Fruit fly (Drosophila melanogaster) whole organism, embryonic: ENCODE data around the gene CG12289.

Source experiments
- Abd-B ChIP-seq: fragments of 200-800 bp; sonication (Bioruptor generic); optimal IDR thresholded peaks from 2 replicates; lab custom pipeline; 2018; ENCODE audit warnings: missing biosample characterization, mild to moderate bottlenecking, missing genetic modification characterization, moderate library complexity
- Atf-2 ChIP-seq: fragments of 200-800 bp; sonication (Bioruptor generic); optimal IDR thresholded peaks from 2 replicates; lab custom pipeline; 2016; ENCODE audit warnings: missing biosample characterization, missing genetic modification characterization
- Atf6 ChIP-seq: fragments of 200-800 bp; sonication (Bioruptor generic); IDR thresholded peaks from 2 replicates; pipeline ENCODE4 v1.3.6; 2022; ENCODE audit warnings: missing biosample characterization, missing genetic modification characterization
- B-H1 ChIP-seq: fragments of 200-800 bp; sonication (Bioruptor generic); IDR thresholded peaks from 3 replicates; pipeline ENCODE4 v1.3.6; 2022; ENCODE audit warnings: missing biosample characterization, missing genetic modification characterization
- Blimp-1 ChIP-seq: fragments of 200-800 bp; sonication (Bioruptor generic); optimal IDR thresholded peaks from 3 replicates; lab custom pipeline; 2018; ENCODE audit warnings: missing biosample characterization, missing genetic modification characterization, mild to moderate bottlenecking, moderate library complexity, missing genetic modification reagents
- CG10462 ChIP-seq: fragments of 200-800 bp; sonication (Bioruptor generic); optimal IDR thresholded peaks from 2 replicates; lab custom pipeline; 2016; ENCODE audit warnings: missing biosample characterization, missing genetic modification characterization
- CG11085 ChIP-seq: fragments of 200-800 bp; sonication (Bioruptor generic); IDR thresholded peaks from 2 replicates; pipeline ENCODE4 v1.3.6; 2022; ENCODE audit warnings: missing biosample characterization, missing genetic modification characterization
- CG1233 ChIP-seq: fragments of 200-800 bp; sonication (Bioruptor generic); optimal IDR thresholded peaks from 4 replicates; lab custom pipeline; 2018; ENCODE audit warnings: missing biosample characterization, mild to moderate bottlenecking, missing genetic modification characterization
- CG13287 ChIP-seq: fragments of 200-800 bp; sonication (Bioruptor generic); IDR thresholded peaks from 2 replicates; pipeline ENCODE4 v1.3.6; 2022; ENCODE audit warnings: missing biosample characterization, missing genetic modification characterization; ENCODE audit not compliant: partially characterized antibody
- CG14050 ChIP-seq: fragments of 200-800 bp; sonication (Bioruptor generic); IDR thresholded peaks from 3 replicates; pipeline ENCODE4 v1.3.6; 2022; ENCODE audit warnings: missing biosample characterization, missing genetic modification characterization
- CG17186 ChIP-seq: fragments of 200-800 bp; sonication (Bioruptor generic); optimal IDR thresholded peaks from 3 replicates; lab custom pipeline; 2017; ENCODE audit warnings: missing biosample characterization, missing genetic modification reagents, missing genetic modification characterization
- CG18599 ChIP-seq: fragments of 200-800 bp; sonication (Bioruptor generic); optimal IDR thresholded peaks from 3 replicates; lab custom pipeline; 2017; ENCODE audit warnings: missing biosample characterization, missing genetic modification characterization, mild to moderate bottlenecking, moderate library complexity, missing genetic modification reagents
- CG2116 ChIP-seq: fragments of 200-800 bp; sonication (Bioruptor generic); optimal IDR thresholded peaks from 3 replicates; lab custom pipeline; 2018; ENCODE audit warnings: missing biosample characterization, mild to moderate bottlenecking, missing genetic modification characterization
- CG2120 ChIP-seq: fragments of 200-800 bp; sonication (Bioruptor generic); optimal IDR thresholded peaks from 3 replicates; lab custom pipeline; 2016; ENCODE audit warnings: missing biosample characterization, missing genetic modification characterization
- CG31224 ChIP-seq: fragments of 200-800 bp; sonication (Bioruptor generic); IDR thresholded peaks from 2 replicates; pipeline ENCODE4 v1.3.6; 2022; ENCODE audit warnings: missing biosample characterization, missing genetic modification characterization
- CG34422 ChIP-seq: fragments of 200-800 bp; sonication (Bioruptor generic); IDR thresholded peaks from 3 replicates; pipeline ENCODE4 v1.3.6; 2022; ENCODE audit warnings: missing biosample characterization, missing genetic modification characterization
- CG3847 ChIP-seq: fragments of 200-800 bp; sonication (Bioruptor generic); IDR thresholded peaks from 2 replicates; pipeline ENCODE4 v1.3.6; 2022; ENCODE audit warnings: missing biosample characterization, missing genetic modification characterization
- CG6175 ChIP-seq: fragments of 200-800 bp; sonication (Bioruptor generic); IDR thresholded peaks from 3 replicates; pipeline ENCODE4 v1.3.6; 2022; ENCODE audit warnings: missing biosample characterization, missing genetic modification characterization
- CG6272 ChIP-seq: fragments of 200-800 bp; sonication (Bioruptor generic); IDR thresholded peaks from 2 replicates; pipeline ENCODE4 v1.3.6; 2022; ENCODE audit warnings: missing biosample characterization, missing genetic modification characterization
- CG6683 ChIP-seq: fragments of 200-800 bp; sonication (Bioruptor generic); optimal IDR thresholded peaks from 2 replicates; lab custom pipeline; 2017; ENCODE audit warnings: missing biosample characterization, mild to moderate bottlenecking, missing genetic modification characterization, missing genetic modification reagents
- CG7372 ChIP-seq: fragments of 200-800 bp; sonication (Bioruptor generic); IDR thresholded peaks from 2 replicates; pipeline ENCODE4 v1.3.6; 2022; ENCODE audit warnings: missing biosample characterization, missing genetic modification characterization
- CG7745 ChIP-seq: fragments of 200-800 bp; sonication (Bioruptor generic); optimal IDR thresholded peaks from 2 replicates; lab custom pipeline; 2018; ENCODE audit warnings: missing biosample characterization, mild to moderate bottlenecking, missing genetic modification characterization, moderate library complexity
- CG8089 ChIP-seq: fragments of 200-800 bp; sonication (Bioruptor generic); optimal IDR thresholded peaks from 3 replicates; lab custom pipeline; 2016; ENCODE audit warnings: missing biosample characterization, missing genetic modification characterization
- CG8281 ChIP-seq: fragments of 200-800 bp; sonication (Bioruptor generic); optimal IDR thresholded peaks from 2 replicates; lab custom pipeline; 2018; ENCODE audit warnings: missing biosample characterization, mild to moderate bottlenecking, missing genetic modification characterization, moderate library complexity
- CG9797 ChIP-seq: fragments of 200-800 bp; sonication (Bioruptor generic); optimal IDR thresholded peaks from 3 replicates; lab custom pipeline; 2018; ENCODE audit warnings: missing biosample characterization, mild to moderate bottlenecking, missing genetic modification characterization
- CrebB ChIP-seq: fragments of 200-800 bp; sonication (Bioruptor generic); optimal IDR thresholded peaks from 3 replicates; lab custom pipeline; 2018; ENCODE audit warnings: missing biosample characterization, mild to moderate bottlenecking, missing genetic modification characterization
- Elba2 ChIP-seq: fragments of 200-800 bp; sonication (Bioruptor generic); optimal IDR thresholded peaks from 3 replicates; lab custom pipeline; 2016; ENCODE audit warnings: missing biosample characterization, missing genetic modification characterization
- Ets65A ChIP-seq: fragments of 200-800 bp; sonication (Bioruptor generic); peaks from one replicate; lab custom pipeline; 2016; ENCODE audit warnings: missing biosample characterization, missing genetic modification characterization
- Fer2 ChIP-seq: fragments of 200-800 bp; sonication (Bioruptor generic); optimal IDR thresholded peaks from 2 replicates; lab custom pipeline; 2018; ENCODE audit warnings: missing biosample characterization, mild to moderate bottlenecking, missing genetic modification characterization, moderate library complexity
- HHEX ChIP-seq: fragments of 200-800 bp; sonication (Bioruptor generic); optimal IDR thresholded peaks from 3 replicates; lab custom pipeline; 2017; ENCODE audit warnings: missing biosample characterization, mild to moderate bottlenecking, missing genetic modification characterization, missing genetic modification reagents
- Lhr ChIP-seq: fragments of 200-800 bp; sonication (Bioruptor generic); optimal IDR thresholded peaks from 3 replicates; lab custom pipeline; 2017; ENCODE audit warnings: mild to moderate bottlenecking, missing biosample characterization, missing genetic modification reagents, missing genetic modification characterization
- Med ChIP-seq: fragments of 200-800 bp; sonication (Bioruptor generic); peaks from one replicate; lab custom pipeline; 2016; ENCODE audit warnings: missing biosample characterization, missing genetic modification characterization, mild to moderate bottlenecking, inconsistent platforms, moderate library complexity
- Ravus ChIP-seq: fragments of 200-800 bp; sonication (Bioruptor generic); IDR thresholded peaks from 2 replicates; pipeline ENCODE4 v1.3.6; 2022; ENCODE audit warnings: missing biosample characterization, missing genetic modification characterization
- Taf1 ChIP-seq: fragments of 200-800 bp; sonication (Bioruptor generic); IDR thresholded peaks from 2 replicates; pipeline ENCODE4 v1.3.6; 2022; ENCODE audit warnings: missing biosample characterization, missing genetic modification characterization
- Vsx1 ChIP-seq: fragments of 200-800 bp; sonication (Bioruptor generic); optimal IDR thresholded peaks from 2 replicates; lab custom pipeline; 2017; ENCODE audit warnings: missing biosample characterization, mild to moderate bottlenecking, missing genetic modification characterization, missing genetic modification reagents
- abd-A ChIP-seq: fragments of 200-800 bp; sonication (Bioruptor generic); optimal IDR thresholded peaks from 3 replicates; lab custom pipeline; 2019; ENCODE audit warnings: missing biosample characterization, mild to moderate bottlenecking, missing genetic modification characterization, moderate library complexity
- aop ChIP-seq: fragments of 200-800 bp; sonication (Bioruptor generic); IDR thresholded peaks from 2 replicates; pipeline ENCODE4 v1.3.6; 2022; ENCODE audit warnings: missing biosample characterization, missing genetic modification characterization
- ap ChIP-seq: fragments of 200-800 bp; sonication (Bioruptor generic); IDR thresholded peaks from 2 replicates; pipeline ENCODE4 v1.3.6; 2022; ENCODE audit warnings: missing biosample characterization, missing genetic modification characterization
- ara ChIP-seq: fragments of 200-800 bp; sonication (Bioruptor generic); IDR thresholded peaks from 2 replicates; pipeline ENCODE4 v1.3.6; 2022; ENCODE audit warnings: missing biosample characterization, missing genetic modification characterization
- en ChIP-seq: fragments of 200-800 bp; sonication (Bioruptor generic); optimal IDR thresholded peaks from 2 replicates; lab custom pipeline; 2016; ENCODE audit warnings: missing biosample characterization, missing genetic modification characterization
- fu2 ChIP-seq: fragments of 200-800 bp; sonication (Bioruptor generic); optimal IDR thresholded peaks from 2 replicates; lab custom pipeline; 2016; ENCODE audit warnings: missing biosample characterization, missing genetic modification characterization
- gsb ChIP-seq: fragments of 200-800 bp; sonication (Bioruptor generic); IDR thresholded peaks from 2 replicates; pipeline ENCODE4 v1.3.6; 2022; ENCODE audit warnings: missing biosample characterization, missing genetic modification characterization
- lab ChIP-seq: fragments of 200-800 bp; sonication (Bioruptor generic); optimal IDR thresholded peaks from 3 replicates; lab custom pipeline; 2017; ENCODE audit warnings: missing biosample characterization, missing genetic modification characterization, mild to moderate bottlenecking, moderate library complexity, missing genetic modification reagents
- lbe ChIP-seq: fragments of 200-800 bp; sonication (Bioruptor generic); optimal IDR thresholded peaks from 2 replicates; lab custom pipeline; 2016; ENCODE audit warnings: missing biosample characterization, mild to moderate bottlenecking, missing genetic modification characterization
- nerfin-2 ChIP-seq: fragments of 200-800 bp; sonication (Bioruptor generic); IDR thresholded peaks from 2 replicates; pipeline ENCODE4 v1.3.6; 2022; ENCODE audit warnings: missing biosample characterization, missing genetic modification characterization; ENCODE audit not compliant: partially characterized antibody
- pb ChIP-seq: fragments of 200-800 bp; sonication (Bioruptor generic); optimal IDR thresholded peaks from 3 replicates; lab custom pipeline; 2016; ENCODE audit warnings: missing biosample characterization, missing genetic modification characterization
- pfk ChIP-seq: fragments of 200-800 bp; sonication (Bioruptor generic); optimal IDR thresholded peaks from 2 replicates; lab custom pipeline; 2018; ENCODE audit warnings: missing biosample characterization, mild to moderate bottlenecking, missing genetic modification characterization, moderate library complexity
- prd ChIP-seq, 3 experiments: fragments of >200 bp in 2 of 3; fragments of 200-800 bp in 1 of 3; sonication (Bioruptor generic) in 1 of 3; optimal IDR thresholded peaks in 2 of 3; IDR thresholded peaks in 1 of 3; 2 replicates in 2 of 3; 3 replicates in 1 of 3; pipeline versions ENCODE4 v1.3.6 to Lab custom; 2017 to 2022; ENCODE audit warnings: missing biosample characterization in 1 of 3, missing genetic modification characterization in 1 of 3
- repo ChIP-seq: fragments of 200-800 bp; sonication (Bioruptor generic); optimal IDR thresholded peaks from 2 replicates; lab custom pipeline; 2016; ENCODE audit warnings: missing biosample characterization, missing genetic modification characterization
- schlank ChIP-seq: fragments of 200-800 bp; sonication (Bioruptor generic); optimal IDR thresholded peaks from 2 replicates; lab custom pipeline; 2018; ENCODE audit warnings: missing biosample characterization, mild to moderate bottlenecking, missing genetic modification characterization
- sens ChIP-seq: fragments of 200-800 bp; sonication (Bioruptor generic); peaks from one replicate; lab custom pipeline; 2016; ENCODE audit warnings: missing biosample characterization, missing genetic modification characterization
- trem ChIP-seq: fragments of 200-800 bp; optimal IDR thresholded peaks from 3 replicates; lab custom pipeline; 2019; ENCODE audit warnings: missing biosample characterization, mild to moderate bottlenecking, missing genetic modification characterization, moderate library complexity

The CG12289 gene

DNA sequence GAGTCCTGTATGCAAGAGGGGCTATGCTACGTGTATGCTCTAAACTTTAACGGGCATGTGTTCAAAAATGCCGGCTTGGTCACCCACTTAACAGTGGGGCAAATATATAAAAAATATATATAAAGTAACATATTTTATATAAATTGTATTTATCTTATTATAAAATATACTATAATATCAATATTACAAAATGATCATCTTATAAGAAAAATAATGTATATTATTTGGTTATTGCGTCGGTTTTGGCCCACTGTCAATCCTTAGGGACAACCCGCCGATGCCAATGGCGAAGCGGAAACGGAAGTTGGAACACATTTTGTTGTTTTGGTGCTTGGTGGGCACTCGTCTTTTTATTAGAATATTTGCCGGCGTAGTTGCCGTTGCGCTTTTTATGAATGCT lies 7.7 kb downstream of the CG12289 start (continued):
- no peak; the same call in 1 of the 2 replicates for TF ChIP-seq ara (GFP tag; lab: Robert Waterston, UW)
- no peak for TF ChIP-seq CG8089
- no peak for TF ChIP-seq CG7372 (GFP tag; lab: Robert Waterston, UW)
- no peak for TF ChIP-seq ap
- no peak for TF ChIP-seq prd (optimal IDR thresholded peaks at IDR 0.05; lab: Kevin White, UChicago)
- TF ChIP-seq prd (GFP tag; IDR thresholded peaks at IDR 0.05; lab: Robert Waterston, UW): peak; percentile 67; the same call in 2 of the 3 replicates
- no peak for TF ChIP-seq CG17186 (GFP tag; lab: Kevin White, UChicago)
- no peak for TF ChIP-seq aop (GFP tag; lab: Robert Waterston, UW)
- no peak for TF ChIP-seq en
- TF ChIP-seq CG6272 (GFP tag; lab: Robert Waterston, UW): no peak
- no peak for TF ChIP-seq B-H1 (GFP tag; lab: Robert Waterston, UW)
- TF ChIP-seq abd-A (tag; lab: Kevin White, UChicago): no peak
- no peak for TF ChIP-seq CG8281
- TF ChIP-seq Elba2 (GFP tag; lab: Kevin White, UChicago): no peak
- no peak for TF ChIP-seq schlank (tag; lab: Kevin White, UChicago)
- TF ChIP-seq Atf6 (GFP tag; lab: Robert Waterston, UW): no peak
- no peak for TF ChIP-seq CG2120 (GFP tag; lab: Kevin White, UChicago)
- no peak for TF ChIP-seq CrebB (tag; lab: Kevin White, UChicago)
- no peak for TF ChIP-seq lbe
- TF ChIP-seq Med: no peak
- no peak for TF ChIP-seq CG14050 (GFP tag; lab: Robert Waterston, UW)
- TF ChIP-seq Vsx1: no peak
- TF ChIP-seq Abd-B (GFP tag; lab: Kevin White, UChicago): peak; percentile 19
- no peak for TF ChIP-seq CG3847 (GFP tag; lab: Robert Waterston, UW)
- TF ChIP-seq lab (GFP tag; lab: Kevin White, UChicago): peak; percentile 63
- no peak for TF ChIP-seq gsb (GFP tag; lab: Robert Waterston, UW)
- no peak for TF ChIP-seq Ets65A (GFP tag; lab: Kevin White, UChicago)
- TF ChIP-seq CG10462: no peak
- TF ChIP-seq HHEX (GFP tag; lab: Kevin White, UChicago): no peak
- peak; percentile 30 for TF ChIP-seq CG1233 (GFP tag; lab: Kevin White, UChicago)
- no peak for TF ChIP-seq CG13287 (GFP tag; lab: Robert Waterston, UW)
- no peak for TF ChIP-seq Taf1 (GFP tag; lab: Robert Waterston, UW)
- peak; percentile 72 for TF ChIP-seq sens (GFP tag; lab: Kevin White, UChicago)
- no peak for TF ChIP-seq Atf-2 (GFP tag; lab: Kevin White, UChicago)
- peak; percentile 16 for TF ChIP-seq CG6683
- no peak for TF ChIP-seq Lhr (GFP tag; lab: Kevin White, UChicago)
- no peak for TF ChIP-seq repo (GFP tag; lab: Kevin White, UChicago)
- TF ChIP-seq CG9797 (GFP tag; lab: Kevin White, UChicago): no peak
- TF ChIP-seq CG6175 (GFP tag; lab: Robert Waterston, UW): no peak
- no peak for TF ChIP-seq pb (GFP tag; lab: Kevin White, UChicago)
- TF ChIP-seq CG2116 (GFP tag; lab: Kevin White, UChicago): no peak
- TF ChIP-seq pfk (GFP tag; lab: Kevin White, UChicago): no peak
- TF ChIP-seq CG7745 (tag; lab: Kevin White, UChicago): no peak
- no peak for TF ChIP-seq CG34422 (GFP tag; lab: Robert Waterston, UW)
- TF ChIP-seq CG31224 (GFP tag; lab: Robert Waterston, UW): no peak
- TF ChIP-seq CG18599 (GFP tag; lab: Kevin White, UChicago): peak; percentile 69
- no peak for TF ChIP-seq Ravus (GFP tag; lab: Robert Waterston, UW)
- no peak for TF ChIP-seq fu2 (GFP tag; lab: Kevin White, UChicago)
- no peak for TF ChIP-seq Fer2 (tag; lab: Kevin White, UChicago)
- peak; percentile 43 for TF ChIP-seq trem (tag; lab: Kevin White, UChicago)
- TF ChIP-seq CG11085 (GFP tag; lab: Robert Waterston, UW): no peak
- TF ChIP-seq nerfin-2 (GFP tag; lab: Robert Waterston, UW): no peak
- peak; percentile 54 for TF ChIP-seq Blimp-1
